Worm (Caenorhabditis elegans) whole organism, mixed stage, embryonic: ENCODE data around the gene F21E9.2.

Experiments
- M03D4.4 ChIP-seq: sonication (generic microtip); optimal IDR thresholded peaks from 2 replicates; lab custom pipeline; 2017; ENCODE audit warnings: mild to moderate bottlenecking, missing genetic modification characterization, missing compliant biosample characterization
- blmp-1 ChIP-seq: fragments of 150-350 bp; optimal IDR thresholded peaks from 2 replicates; lab custom pipeline; 2014; ENCODE audit warnings: missing biosample characterization, missing genetic modification characterization
- ceh-39 ChIP-seq: fragments of 150-350 bp; optimal IDR thresholded peaks from 2 replicates; lab custom pipeline; 2014; ENCODE audit warnings: missing biosample characterization, missing genetic modification characterization
- ceh-43 ChIP-seq: fragments of 200-800 bp; sonication (Bioruptor generic); optimal IDR thresholded peaks from 2 replicates; lab custom pipeline; 2018; ENCODE audit warnings: mild to moderate bottlenecking, missing genetic modification characterization, moderate library complexity, missing compliant biosample characterization
- ceh-83 ChIP-seq: fragments of 200-800 bp; sonication (Bioruptor generic); optimal IDR thresholded peaks from 2 replicates; lab custom pipeline; 2018; ENCODE audit warnings: mild to moderate bottlenecking, missing genetic modification characterization, missing compliant biosample characterization
- ces-1 ChIP-seq: fragments of 150-350 bp; optimal IDR thresholded peaks from 2 replicates; lab custom pipeline; 2014; ENCODE audit warnings: missing biosample characterization, missing genetic modification reagents, missing genetic modification characterization
- cnd-1 ChIP-seq: fragments of 200-800 bp; sonication (Bioruptor generic); optimal IDR thresholded peaks from 2 replicates; lab custom pipeline; 2018; ENCODE audit warnings: mild to moderate bottlenecking, missing genetic modification characterization, missing compliant biosample characterization
- drap-1 ChIP-seq: fragments of 200-800 bp; sonication (Bioruptor generic); optimal IDR thresholded peaks from 3 replicates; lab custom pipeline; 2018; ENCODE audit warnings: mild to moderate bottlenecking, missing genetic modification characterization, missing compliant biosample characterization
- elt-1 ChIP-seq: sonication (generic microtip); optimal IDR thresholded peaks from 2 replicates; lab custom pipeline; 2017; ENCODE audit warnings: missing genetic modification characterization, mild to moderate bottlenecking, missing compliant biosample characterization, antibody characterized with exemption, moderate library complexity, borderline replicate concordance; ENCODE audit not compliant: insufficient read depth
- flh-1 ChIP-seq: fragments of 200-800 bp; sonication (Bioruptor generic); optimal IDR thresholded peaks from 2 replicates; lab custom pipeline; 2018; ENCODE audit warnings: mild to moderate bottlenecking, missing genetic modification characterization, moderate library complexity, missing compliant biosample characterization
- hlh-1 ChIP-seq: fragments of 150-350 bp; optimal IDR thresholded peaks from 2 replicates; lab custom pipeline; 2014; ENCODE audit warnings: missing biosample characterization, missing genetic modification reagents, missing genetic modification characterization
- lin-13 ChIP-seq: fragments of 150-350 bp; optimal IDR thresholded peaks from 2 replicates; lab custom pipeline; 2014; ENCODE audit warnings: missing biosample characterization, missing genetic modification characterization
- lin-32 ChIP-seq: fragments of 200-800 bp; sonication (Bioruptor generic); optimal IDR thresholded peaks from 2 replicates; lab custom pipeline; 2018; ENCODE audit warnings: mild to moderate bottlenecking, missing genetic modification characterization, missing compliant biosample characterization
- lsy-2 ChIP-seq: fragments of 150-350 bp; optimal IDR thresholded peaks from 2 replicates; lab custom pipeline; 2014; ENCODE audit warnings: missing biosample characterization, missing genetic modification characterization
- mab-5 ChIP-seq: fragments of 150-350 bp; optimal IDR thresholded peaks from 2 replicates; lab custom pipeline; 2014; ENCODE audit warnings: missing biosample characterization, missing genetic modification characterization
- mep-1 ChIP-seq: fragments of 150-350 bp; optimal IDR thresholded peaks from 2 replicates; lab custom pipeline; 2017; ENCODE audit warnings: missing biosample characterization, missing genetic modification reagents, missing genetic modification characterization, inconsistent platforms
- mls-2 ChIP-seq: sonication (generic microtip); optimal IDR thresholded peaks from 2 replicates; lab custom pipeline; 2016; ENCODE audit warnings: mild to moderate bottlenecking, missing genetic modification characterization, moderate library complexity, missing compliant biosample characterization
- nhr-12 ChIP-seq: fragments of 150-350 bp; optimal IDR thresholded peaks from 2 replicates; lab custom pipeline; 2014; ENCODE audit warnings: missing biosample characterization, missing genetic modification characterization
- nhr-237 ChIP-seq: fragments of 150-350 bp; optimal IDR thresholded peaks from 2 replicates; lab custom pipeline; 2014; ENCODE audit warnings: missing biosample characterization, missing genetic modification characterization
- nhr-28 ChIP-seq: fragments of 150-350 bp; optimal IDR thresholded peaks from 2 replicates; lab custom pipeline; 2014; ENCODE audit warnings: missing biosample characterization, missing genetic modification characterization
- nhr-76 ChIP-seq: sonication (generic microtip); optimal IDR thresholded peaks from 2 replicates; lab custom pipeline; 2017; ENCODE audit warnings: missing biosample characterization, missing genetic modification characterization
- sem-2 ChIP-seq: fragments of 200-800 bp; sonication (Bioruptor generic); optimal IDR thresholded peaks from 2 replicates; lab custom pipeline; 2018; ENCODE audit warnings: mild to moderate bottlenecking, missing genetic modification characterization, missing compliant biosample characterization
- snpc-4 ChIP-seq: fragments of 150-350 bp; optimal IDR thresholded peaks from 2 replicates; lab custom pipeline; 2014; ENCODE audit warnings: missing biosample characterization, missing genetic modification characterization
- sptf-1 ChIP-seq: sonication (generic microtip); optimal IDR thresholded peaks from 2 replicates; lab custom pipeline; 2017; ENCODE audit warnings: mild to moderate bottlenecking, missing genetic modification characterization, moderate library complexity, missing compliant biosample characterization
- tbx-8 ChIP-seq: fragments of 200-800 bp; sonication (Bioruptor generic); optimal IDR thresholded peaks from 2 replicates; lab custom pipeline; 2018; ENCODE audit warnings: mild to moderate bottlenecking, missing genetic modification characterization, moderate library complexity, missing compliant biosample characterization
- unc-120 ChIP-seq: sonication (generic microtip); optimal IDR thresholded peaks from 2 replicates; lab custom pipeline; 2017; ENCODE audit warnings: missing genetic modification characterization, missing compliant biosample characterization; ENCODE audit not compliant: poor library complexity, severe bottlenecking
- unc-39 ChIP-seq: fragments of 150-350 bp; optimal IDR thresholded peaks from 2 replicates; lab custom pipeline; 2014; ENCODE audit warnings: missing biosample characterization, missing genetic modification characterization
- unc-62 ChIP-seq: fragments of 150-350 bp; optimal IDR thresholded peaks from 2 replicates; lab custom pipeline; 2014; ENCODE audit warnings: missing biosample characterization, missing genetic modification reagents, missing genetic modification characterization
- zip-8 ChIP-seq: fragments of 150-350 bp; optimal IDR thresholded peaks from 2 replicates; lab custom pipeline; 2014; ENCODE audit warnings: missing biosample characterization, missing genetic modification characterization
- ztf-11 ChIP-seq: fragments of 150-350 bp; optimal IDR thresholded peaks from 2 replicates; lab custom pipeline; 2014; ENCODE audit warnings: missing biosample characterization, missing genetic modification characterization

F21E9.2 gene

ce11 chrX:1371688-1372087, 41.9 kb upstream of the F21E9.2 start, which contains the start of gene fbxa-190:
TSS of gene fbxa-190 (plus strand) at chrX:1372012.
- TF ChIP-seq flh-1 (GFP tag; lab: Kevin White, UChicago): no peak
- no peak for TF ChIP-seq ceh-39 (tag; lab: Kevin White, UChicago)
- no peak for TF ChIP-seq nhr-76
- no peak for TF ChIP-seq sem-2
- no peak for TF ChIP-seq elt-1 (tag; lab: Kevin White, UChicago)
- TF ChIP-seq blmp-1 (tag; lab: Kevin White, UChicago): no peak
- no peak for TF ChIP-seq hlh-1
- TF ChIP-seq ceh-43 (GFP tag; lab: Kevin White, UChicago): no peak
- no peak for TF ChIP-seq mep-1 (tag; lab: Kevin White, UChicago)
- no peak for TF ChIP-seq lsy-2
- no peak for TF ChIP-seq tbx-8
- no peak for TF ChIP-seq mab-5 (tag; lab: Kevin White, UChicago)
- TF ChIP-seq sptf-1: no peak
- no peak for TF ChIP-seq ztf-11 (tag; lab: Kevin White, UChicago)
- TF ChIP-seq unc-39 (tag; lab: Kevin White, UChicago): no peak
- no peak for TF ChIP-seq nhr-12
- TF ChIP-seq, all 35 proteins: peak for 0

- no peak for TF ChIP-seq unc-120
- no peak for TF ChIP-seq lin-13
- TF ChIP-seq ces-1: no peak
- no peak for TF ChIP-seq hlh-1
- TF ChIP-seq cnd-1 (tag; lab: Kevin White, UChicago): no peak
- TF ChIP-seq mab-5 (tag; lab: Kevin White, UChicago): no peak
- no peak for TF ChIP-seq nhr-28 (tag; lab: Kevin White, UChicago)
- no peak for TF ChIP-seq ceh-83 (GFP tag; lab: Kevin White, UChicago)
- TF ChIP-seq snpc-4 (tag; lab: Kevin White, UChicago): no peak
- no peak for TF ChIP-seq drap-1 (GFP tag; lab: Kevin White, UChicago)
- TF ChIP-seq ceh-39 (tag; lab: Kevin White, UChicago): no peak
- TF ChIP-seq nhr-76: no peak
- TF ChIP-seq sptf-1: no peak
- no peak for TF ChIP-seq unc-62 (GFP tag; lab: Kevin White, UChicago)
- no peak for TF ChIP-seq zip-8 (tag; lab: Kevin White, UChicago)
- no peak for TF ChIP-seq flh-1 (GFP tag; lab: Kevin White, UChicago)
- TF ChIP-seq sem-2: no peak
These were observed 41.1 kb upstream of the F21E9.2 start, which contains the start of gene F56C3.7 for ce11 chrX:1370736-1371281. TSS of gene F56C3.7 (minus strand) at chrX:1370786.

DNA sequence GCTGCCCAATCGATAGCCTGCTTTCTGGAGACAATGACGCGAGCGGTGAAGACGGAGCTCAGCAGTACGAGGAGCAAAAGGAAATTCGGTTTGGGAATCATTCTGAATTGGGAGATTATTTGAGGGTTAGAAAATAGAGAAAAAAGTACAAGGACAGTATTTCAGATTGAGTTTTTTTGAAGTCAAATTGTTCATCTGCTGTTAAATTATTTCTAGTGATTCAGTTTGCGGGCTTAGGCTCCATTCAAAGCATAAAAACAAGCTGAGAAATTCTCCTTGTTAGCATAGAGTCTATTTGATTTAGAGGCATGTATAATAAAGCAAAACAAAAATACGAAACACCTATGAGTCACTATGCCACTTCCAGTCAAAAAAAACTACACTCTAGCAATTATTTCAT, 37.7 kb upstream of the F21E9.2 start, which contains the start of gene dgn-2:
Gene dgn-2 (minus strand): TSS at position 101 of the 400 bp plus-strand sequence.
- no peak for TF ChIP-seq hlh-1
- TF ChIP-seq flh-1 (GFP tag; lab: Kevin White, UChicago): no peak
- no peak for TF ChIP-seq sptf-1
- no peak for TF ChIP-seq nhr-237 (tag; lab: Kevin White, UChicago)
- TF ChIP-seq ceh-43 (GFP tag; lab: Kevin White, UChicago): no peak
- TF ChIP-seq zip-8 (tag; lab: Kevin White, UChicago): no peak
- TF ChIP-seq drap-1 (GFP tag; lab: Kevin White, UChicago): no peak
- TF ChIP-seq mab-5 (tag; lab: Kevin White, UChicago): no peak
- TF ChIP-seq sem-2: no peak
- TF ChIP-seq ceh-83 (GFP tag; lab: Kevin White, UChicago): no peak
- no peak for TF ChIP-seq mls-2
- no peak for TF ChIP-seq unc-62 (GFP tag; lab: Kevin White, UChicago)
- no peak for TF ChIP-seq unc-120
- no peak for TF ChIP-seq lsy-2
- TF ChIP-seq tbx-8: no peak
- TF ChIP-seq M03D4.4 (tag; lab: Kevin White, UChicago): no peak
- no peak for TF ChIP-seq ceh-39 (tag; lab: Kevin White, UChicago)
- no peak for TF ChIP-seq blmp-1 (tag; lab: Kevin White, UChicago)
- TF ChIP-seq elt-1 (tag; lab: Kevin White, UChicago): no peak
- no peak for TF ChIP-seq unc-39 (tag; lab: Kevin White, UChicago)

DNA sequence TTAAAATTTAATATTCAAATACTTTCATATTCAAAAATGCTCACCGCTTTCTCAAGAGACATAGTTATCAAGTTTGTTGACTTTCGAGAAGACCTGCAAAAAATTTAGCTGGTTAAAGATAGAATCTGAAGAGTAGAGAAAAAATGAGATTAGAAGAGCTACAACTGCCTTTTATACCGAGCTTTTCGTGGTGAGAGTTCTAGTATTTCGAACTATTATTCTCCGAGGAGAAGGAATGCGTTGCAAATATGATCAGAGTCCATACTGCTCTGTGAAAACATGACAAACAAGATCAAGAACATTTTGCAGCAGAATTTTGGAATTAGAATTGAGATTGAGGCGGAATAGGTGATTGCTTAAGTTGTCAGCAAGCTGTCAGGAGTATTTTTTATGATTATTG, 30.9 kb upstream of the F21E9.2 start, which contains the start of gene F56C3.4:
Gene F56C3.4 (minus strand): TSS at position 101 of the 400 bp plus-strand sequence.
- TF ChIP-seq M03D4.4 (tag; lab: Kevin White, UChicago) (no peak), sem-2 (no peak), cnd-1 (tag; lab: Kevin White, UChicago) (no peak), ztf-11 (tag; lab: Kevin White, UChicago) (no peak), lin-32 (GFP tag; lab: Kevin White, UChicago) (no peak), drap-1 (GFP tag; lab: Kevin White, UChicago) (no peak), nhr-76 (no peak), unc-62 (GFP tag; lab: Kevin White, UChicago) (no peak), sptf-1 (no peak), blmp-1 (tag; lab: Kevin White, UChicago) (no peak), nhr-12 (no peak), mep-1 (tag; lab: Kevin White, UChicago) (no peak), snpc-4 (tag; lab: Kevin White, UChicago) (no peak), mab-5 (tag; lab: Kevin White, UChicago) (no peak), ceh-83 (GFP tag; lab: Kevin White, UChicago) (no peak), nhr-237 (tag; lab: Kevin White, UChicago) (no peak)
